Fruit fly (Drosophila melanogaster) whole organism, embryonic: ENCODE measurements around the gene me31B.

Experiments
- Adf1 ChIP-seq: fragments of 200-800 bp; sonication (Bioruptor generic); IDR thresholded peaks from 2 replicates; pipeline ENCODE4 v1.3.6; 2022; ENCODE audit warnings: missing biosample characterization, missing genetic modification characterization
- CG10431 ChIP-seq: fragments of 200-800 bp; sonication (Bioruptor generic); optimal IDR thresholded peaks from 3 replicates; lab custom pipeline; 2018; ENCODE audit warnings: missing biosample characterization, mild to moderate bottlenecking, missing genetic modification characterization
- CG11398 ChIP-seq: fragments of 200-800 bp; sonication (Bioruptor generic); optimal IDR thresholded peaks from 2 replicates; lab custom pipeline; 2016; ENCODE audit warnings: missing biosample characterization, missing genetic modification characterization
- CG15479 ChIP-seq: fragments of 200-800 bp; sonication (Bioruptor generic); optimal IDR thresholded peaks from 3 replicates; lab custom pipeline; 2019; ENCODE audit warnings: missing biosample characterization, mild to moderate bottlenecking, missing genetic modification characterization, moderate library complexity
- CG16779 ChIP-seq: fragments of 200-800 bp; sonication (Bioruptor generic); IDR thresholded peaks from 2 replicates; pipeline ENCODE4 v1.3.6; 2022; ENCODE audit warnings: missing biosample characterization, missing genetic modification characterization
- CG17385 ChIP-seq: fragments of 200-800 bp; sonication (Bioruptor generic); optimal IDR thresholded peaks from 3 replicates; lab custom pipeline; 2018; ENCODE audit warnings: missing biosample characterization, mild to moderate bottlenecking, missing genetic modification characterization
- CG2116 ChIP-seq: fragments of 200-800 bp; sonication (Bioruptor generic); optimal IDR thresholded peaks from 3 replicates; lab custom pipeline; 2018; ENCODE audit warnings: missing biosample characterization, mild to moderate bottlenecking, missing genetic modification characterization
- CG2875 ChIP-seq: fragments of 200-800 bp; sonication (Bioruptor generic); optimal IDR thresholded peaks from 2 replicates; lab custom pipeline; 2017; ENCODE audit warnings: missing biosample characterization, mild to moderate bottlenecking, missing genetic modification characterization, missing genetic modification reagents
- CG3163 ChIP-seq: fragments of 200-800 bp; sonication (Bioruptor generic); optimal IDR thresholded peaks from 3 replicates; lab custom pipeline; 2016; ENCODE audit warnings: missing biosample characterization, missing genetic modification characterization
- CG34422 ChIP-seq: fragments of 200-800 bp; sonication (Bioruptor generic); IDR thresholded peaks from 3 replicates; pipeline ENCODE4 v1.3.6; 2022; ENCODE audit warnings: missing biosample characterization, missing genetic modification characterization
- CG3847 ChIP-seq: fragments of 200-800 bp; sonication (Bioruptor generic); IDR thresholded peaks from 2 replicates; pipeline ENCODE4 v1.3.6; 2022; ENCODE audit warnings: missing biosample characterization, missing genetic modification characterization
- CG4854 ChIP-seq: fragments of 200-800 bp; sonication (Bioruptor generic); optimal IDR thresholded peaks from 2 replicates; lab custom pipeline; 2016; ENCODE audit warnings: missing biosample characterization, missing genetic modification characterization, inconsistent platforms
- CG5245 ChIP-seq: fragments of 200-800 bp; sonication (Bioruptor generic); optimal IDR thresholded peaks from 3 replicates; lab custom pipeline; 2016; ENCODE audit warnings: missing biosample characterization, missing genetic modification characterization
- CG6254 ChIP-seq: fragments of 200-800 bp; sonication (Bioruptor generic); optimal IDR thresholded peaks from 3 replicates; lab custom pipeline; 2017; ENCODE audit warnings: mild to moderate bottlenecking, missing biosample characterization, missing genetic modification reagents, missing genetic modification characterization
- CG6272 ChIP-seq: fragments of 200-800 bp; sonication (Bioruptor generic); IDR thresholded peaks from 2 replicates; pipeline ENCODE4 v1.3.6; 2022; ENCODE audit warnings: missing biosample characterization, missing genetic modification characterization
- CG7786 ChIP-seq: fragments of 200-800 bp; sonication (Bioruptor generic); optimal IDR thresholded peaks from 2 replicates; lab custom pipeline; 2016; ENCODE audit warnings: missing biosample characterization, missing genetic modification characterization
- CG8388 ChIP-seq: fragments of 200-800 bp; sonication (Bioruptor generic); optimal IDR thresholded peaks from 2 replicates; lab custom pipeline; 2019; ENCODE audit warnings: missing biosample characterization, mild to moderate bottlenecking, missing genetic modification characterization, moderate library complexity
- CG8944 ChIP-seq: fragments of 200-800 bp; sonication (Bioruptor generic); optimal IDR thresholded peaks from 3 replicates; lab custom pipeline; 2016; ENCODE audit warnings: missing biosample characterization, missing genetic modification characterization
- CG9876 ChIP-seq: fragments of 200-800 bp; sonication (Bioruptor generic); optimal IDR thresholded peaks from 2 replicates; lab custom pipeline; 2016; ENCODE audit warnings: missing biosample characterization, missing genetic modification characterization
- CkIIα-i1 ChIP-seq: fragments of 200-800 bp; sonication (Bioruptor generic); IDR thresholded peaks from 2 replicates; pipeline ENCODE4 v1.3.6; 2022; ENCODE audit warnings: missing biosample characterization, missing genetic modification characterization
- Drgx ChIP-seq: fragments of 200-800 bp; sonication (Bioruptor generic); IDR thresholded peaks from 2 replicates; pipeline ENCODE4 v1.3.6; 2022; ENCODE audit warnings: missing biosample characterization, missing genetic modification characterization
- Eip74EF ChIP-seq, 2 experiments: fragments of 200-800 bp in 1 of 2; fragments of >200 bp in 1 of 2; sonication (Bioruptor generic) in 1 of 2; optimal IDR thresholded peaks; 2 replicates each; lab custom pipeline; 2017 to 2019; ENCODE audit warnings: missing biosample characterization in 2 of 2, missing genetic modification characterization in 2 of 2, mild to moderate bottlenecking in 1 of 2, moderate library complexity in 1 of 2
- Fer2 ChIP-seq: fragments of 200-800 bp; sonication (Bioruptor generic); optimal IDR thresholded peaks from 2 replicates; lab custom pipeline; 2018; ENCODE audit warnings: missing biosample characterization, mild to moderate bottlenecking, missing genetic modification characterization, moderate library complexity
- HLH4C ChIP-seq: fragments of 200-800 bp; sonication (Bioruptor generic); IDR thresholded peaks from 3 replicates; pipeline ENCODE4 v1.3.6; 2022; ENCODE audit warnings: missing biosample characterization, missing genetic modification characterization; ENCODE audit not compliant: partially characterized antibody
- Hand ChIP-seq: fragments of 200-800 bp; sonication (Bioruptor generic); optimal IDR thresholded peaks from 2 replicates; lab custom pipeline; 2017; ENCODE audit warnings: mild to moderate bottlenecking, missing biosample characterization, missing genetic modification reagents, missing genetic modification characterization
- Kr ChIP-seq: fragments of 200-800 bp; sonication (Bioruptor generic); optimal IDR thresholded peaks from 2 replicates; lab custom pipeline; 2017; ENCODE audit warnings: missing biosample characterization, mild to moderate bottlenecking, missing genetic modification characterization
- Meics ChIP-seq: fragments of 200-800 bp; sonication (Bioruptor generic); optimal IDR thresholded peaks from 2 replicates; lab custom pipeline; 2017; ENCODE audit warnings: missing biosample characterization, mild to moderate bottlenecking, missing genetic modification characterization
- NK7.1 ChIP-seq: fragments of 200-800 bp; sonication (Bioruptor generic); optimal IDR thresholded peaks from 3 replicates; lab custom pipeline; 2016; ENCODE audit warnings: missing biosample characterization, missing genetic modification characterization
- Side ChIP-seq: fragments of 200-800 bp; sonication (Bioruptor generic); optimal IDR thresholded peaks from 2 replicates; lab custom pipeline; 2016; ENCODE audit warnings: missing biosample characterization, missing genetic modification characterization
- Taf1 ChIP-seq: fragments of 200-800 bp; sonication (Bioruptor generic); IDR thresholded peaks from 2 replicates; pipeline ENCODE4 v1.3.6; 2022; ENCODE audit warnings: missing biosample characterization, missing genetic modification characterization
- al ChIP-seq: fragments of 200-800 bp; sonication (Bioruptor generic); IDR thresholded peaks from 2 replicates; pipeline ENCODE4 v1.3.6; 2022; ENCODE audit warnings: missing biosample characterization, missing genetic modification characterization
- cg ChIP-seq: fragments of 200-800 bp; sonication (Bioruptor generic); optimal IDR thresholded peaks from 3 replicates; lab custom pipeline; 2019; ENCODE audit warnings: missing biosample characterization, mild to moderate bottlenecking, missing genetic modification characterization, moderate library complexity
- eve ChIP-seq, 2 experiments: fragments of >200 bp; optimal IDR thresholded peaks; 2 replicates each; lab custom pipeline; 2017; ENCODE audit warnings: missing biosample characterization in 2 of 2, missing genetic modification characterization in 2 of 2
- hb ChIP-seq: fragments of 200-800 bp; sonication (Bioruptor generic); IDR thresholded peaks from 3 replicates; pipeline ENCODE4 v1.3.6; 2022; ENCODE audit warnings: missing biosample characterization, missing genetic modification characterization; ENCODE audit not compliant: partially characterized antibody
- lola ChIP-seq, 3 experiments: fragments of >200 bp in 2 of 3; fragments of 200-800 bp in 1 of 3; sonication (Bioruptor generic) in 1 of 3; optimal IDR thresholded peaks; 2 replicates each; lab custom pipeline; 2017 to 2019; ENCODE audit warnings: missing biosample characterization in 3 of 3, missing genetic modification characterization in 3 of 3, mild to moderate bottlenecking in 1 of 3, moderate library complexity in 1 of 3
- lov ChIP-seq, 2 experiments: fragments of 200-800 bp in 1 of 2; fragments of >200 bp in 1 of 2; sonication (Bioruptor generic) in 1 of 2; IDR thresholded peaks in 1 of 2; optimal IDR thresholded peaks in 1 of 2; 2 replicates in 1 of 2; 3 replicates in 1 of 2; pipeline versions ENCODE4 v1.3.6 to Lab custom; 2017 to 2022; ENCODE audit warnings: missing biosample characterization in 1 of 2, missing genetic modification characterization in 1 of 2
- pan ChIP-seq, 4 experiments: fragments of >200 bp in 3 of 4; fragments of 200-800 bp in 1 of 4; sonication (Bioruptor generic) in 1 of 4; optimal IDR thresholded peaks in 3 of 4; IDR thresholded peaks in 1 of 4; 2 replicates each; pipeline versions ENCODE4 v1.3.6 to Lab custom; 2017 to 2022; ENCODE audit warnings: missing biosample characterization in 2 of 4, missing genetic modification characterization in 2 of 4, mixed read lengths in 1 of 4
- pum ChIP-seq: fragments of 200-800 bp; sonication (Bioruptor generic); optimal IDR thresholded peaks from 2 replicates; lab custom pipeline; 2016; ENCODE audit warnings: missing biosample characterization, missing genetic modification characterization
- sens ChIP-seq: fragments of 200-800 bp; sonication (Bioruptor generic); peaks from one replicate; lab custom pipeline; 2016; ENCODE audit warnings: missing biosample characterization, missing genetic modification characterization
- slou ChIP-seq: fragments of 200-800 bp; sonication (Bioruptor generic); optimal IDR thresholded peaks from 3 replicates; lab custom pipeline; 2016; ENCODE audit warnings: missing biosample characterization, missing genetic modification characterization
- slp2 ChIP-seq: fragments of 200-800 bp; sonication (Bioruptor generic); optimal IDR thresholded peaks from 2 replicates; lab custom pipeline; 2016; ENCODE audit warnings: missing biosample characterization, missing genetic modification characterization
- sna ChIP-seq: fragments of 200-800 bp; sonication (Bioruptor generic); IDR thresholded peaks from 2 replicates; pipeline ENCODE4 v1.3.6; 2022; ENCODE audit warnings: missing biosample characterization, missing genetic modification characterization; ENCODE audit not compliant: partially characterized antibody
- ssp ChIP-seq: fragments of 200-800 bp; sonication (Bioruptor generic); IDR thresholded peaks from 2 replicates; pipeline ENCODE4 v1.3.6; 2022; ENCODE audit warnings: missing biosample characterization, missing genetic modification characterization
- trh ChIP-seq: fragments of 200-800 bp; sonication (Bioruptor generic); optimal IDR thresholded peaks from 2 replicates; lab custom pipeline; 2016; ENCODE audit warnings: missing biosample characterization, missing genetic modification characterization
- wdn ChIP-seq: fragments of 200-800 bp; sonication (Bioruptor generic); IDR thresholded peaks from 2 replicates; pipeline ENCODE4 v1.3.6; 2022; ENCODE audit warnings: missing biosample characterization, missing genetic modification characterization
- zfh1 ChIP-seq: fragments of 200-800 bp; sonication (Bioruptor generic); IDR thresholded peaks from 3 replicates; pipeline ENCODE4 v1.3.6; 2022; ENCODE audit warnings: missing biosample characterization, missing genetic modification characterization

The me31B gene

DNA sequence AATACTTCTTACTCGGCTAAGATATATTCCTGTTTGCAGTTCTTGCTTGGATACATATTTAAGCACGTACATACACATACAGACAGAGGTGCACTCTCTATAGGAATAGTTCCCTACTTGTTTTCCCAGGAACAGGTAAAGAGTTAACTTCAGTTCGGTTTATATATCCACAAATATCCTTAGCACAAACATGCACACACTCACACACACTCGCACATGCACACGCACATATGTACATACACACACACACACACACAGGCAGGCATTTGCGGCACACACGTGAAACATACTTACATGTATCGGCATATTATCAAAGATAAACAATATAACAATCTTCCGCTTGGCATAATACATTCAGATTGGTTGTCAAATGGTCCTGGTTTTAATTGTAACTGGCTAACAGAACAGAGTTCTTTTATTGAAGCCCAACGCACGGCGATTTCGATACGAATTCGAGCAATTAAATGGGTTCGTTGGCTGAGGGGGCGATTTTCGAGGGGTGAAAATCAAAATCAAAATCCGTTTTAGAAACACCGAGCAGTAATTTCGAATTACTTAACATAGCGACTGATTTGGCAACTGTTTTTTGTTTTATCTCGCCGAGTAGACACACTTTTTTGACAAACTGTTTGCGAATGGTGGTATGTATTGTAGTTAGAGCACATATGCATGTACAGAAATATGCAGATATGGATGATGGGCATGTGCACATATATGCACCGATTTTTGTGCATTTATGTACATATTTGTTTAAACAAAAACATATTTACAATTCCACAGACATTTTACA is 21.0 kb downstream of the me31B start:
- TF ChIP-seq sens (GFP tag; lab: Kevin White, UChicago): peak; percentile 49
- no peak for TF ChIP-seq HLH4C
- no peak for TF ChIP-seq CG7786 (GFP tag; lab: Kevin White, UChicago)
- TF ChIP-seq CG15479: peak; percentile 47
- TF ChIP-seq lola (GFP tag; optimal IDR thresholded peaks at IDR 0.05; lab: Kevin White, UChicago): peak in 1 of 3 experiments; percentile 44
- TF ChIP-seq cg (GFP tag; lab: Kevin White, UChicago): peak; percentile 91
- no peak for TF ChIP-seq slou (GFP tag; lab: Kevin White, UChicago)
- no peak for TF ChIP-seq CG3847 (GFP tag; lab: Robert Waterston, UW)
- TF ChIP-seq lov (optimal IDR thresholded peaks at IDR 0.05; lab: Kevin White, UChicago): peak; percentile 80
- no peak for TF ChIP-seq lov (GFP tag; IDR thresholded peaks at IDR 0.05; lab: Robert Waterston, UW)
- TF ChIP-seq CG16779 (GFP tag; lab: Robert Waterston, UW): no peak
- TF ChIP-seq CkIIα-i1 (GFP tag; lab: Robert Waterston, UW): no peak
- TF ChIP-seq Kr (GFP tag; lab: Kevin White, UChicago): peak; percentile 68
- TF ChIP-seq Drgx (GFP tag; lab: Robert Waterston, UW): 0 out of 2 replicates have a peak, but pooled peaks have one; percentile 27
- no peak for TF ChIP-seq sna (GFP tag; lab: Robert Waterston, UW)
- peak; percentile 13; the same call in 1 of the 3 replicates for TF ChIP-seq zfh1 (GFP tag; lab: Robert Waterston, UW)
- TF ChIP-seq CG9876: no peak
- TF ChIP-seq pan (optimal IDR thresholded peaks at IDR 0.05; lab: Kevin White, UChicago): no peak
- TF ChIP-seq pan (GFP tag; optimal IDR thresholded peaks at IDR 0.05 in 1 of 2, IDR thresholded peaks at IDR 0.05 in 1 of 2): peak in 1 of 2 experiments; percentile 48
- TF ChIP-seq eve (GFP tag; optimal IDR thresholded peaks at IDR 0.05; lab: Kevin White, UChicago): peak in 1 of 2 experiments; percentile 36
- TF ChIP-seq hb (GFP tag; lab: Robert Waterston, UW): no peak
- no peak for TF ChIP-seq Adf1
- TF ChIP-seq Taf1 (GFP tag; lab: Robert Waterston, UW): no peak
- TF ChIP-seq CG8388: peak; percentile 99
- TF ChIP-seq CG17385: no peak
- TF ChIP-seq al: no peak
- no peak for TF ChIP-seq CG6254

- peak; percentile 37 for TF ChIP-seq CG8944 (GFP tag; lab: Kevin White, UChicago)
- TF ChIP-seq Hand (GFP tag; lab: Kevin White, UChicago): no peak
- TF ChIP-seq slp2 (GFP tag; lab: Kevin White, UChicago): peak; percentile 66
- TF ChIP-seq CG2875 (GFP tag; lab: Kevin White, UChicago): no peak
- peak; percentile 49 for TF ChIP-seq CG11398 (GFP tag; lab: Kevin White, UChicago)
- TF ChIP-seq NK7.1: peak; percentile 39
- peak; percentile 75 for TF ChIP-seq Meics
- 0 out of 2 replicates have a peak, but pooled peaks have one; percentile 21 for TF ChIP-seq wdn (GFP tag; lab: Robert Waterston, UW)
- peak; percentile 14 for TF ChIP-seq Fer2
- peak; percentile 48 for TF ChIP-seq CG4854
- TF ChIP-seq pum (GFP tag; lab: Kevin White, UChicago): peak; percentile 60
- TF ChIP-seq Eip74EF (GFP tag; optimal IDR thresholded peaks at IDR 0.05; lab: Kevin White, UChicago): no peak
- peak; percentile 79; the same call in 1 of the 2 replicates for TF ChIP-seq sna (GFP tag; lab: Robert Waterston, UW)
- 0 out of 3 replicates have a peak, but pooled peaks have one; percentile 19 for TF ChIP-seq CG34422
- peak; percentile 77 for TF ChIP-seq CG2116 (GFP tag; lab: Kevin White, UChicago)
- peak; percentile 60 for TF ChIP-seq CG5245 (GFP tag; lab: Kevin White, UChicago)
- TF ChIP-seq Side (GFP tag; lab: Kevin White, UChicago): peak; percentile 67
- peak; percentile 26 for TF ChIP-seq CG10431 (GFP tag; lab: Kevin White, UChicago)
- peak; percentile 81 for TF ChIP-seq ssp (GFP tag; lab: Robert Waterston, UW)
- no peak for TF ChIP-seq CG6272 (GFP tag; lab: Robert Waterston, UW)
- peak; percentile 27 for TF ChIP-seq CG3163 (GFP tag; lab: Kevin White, UChicago)
- peak; percentile 16 for TF ChIP-seq trh (GFP tag; lab: Kevin White, UChicago)
Measured at dm6 chr2L:10260750-10261493, 21.8 kb downstream of the me31B start, which contains the start of gene Pten. Pten (minus strand) TSS chr2L:10261049.
